Worm (Caenorhabditis elegans): ENCODE measurements around the gene mrp-8.

DNA sequence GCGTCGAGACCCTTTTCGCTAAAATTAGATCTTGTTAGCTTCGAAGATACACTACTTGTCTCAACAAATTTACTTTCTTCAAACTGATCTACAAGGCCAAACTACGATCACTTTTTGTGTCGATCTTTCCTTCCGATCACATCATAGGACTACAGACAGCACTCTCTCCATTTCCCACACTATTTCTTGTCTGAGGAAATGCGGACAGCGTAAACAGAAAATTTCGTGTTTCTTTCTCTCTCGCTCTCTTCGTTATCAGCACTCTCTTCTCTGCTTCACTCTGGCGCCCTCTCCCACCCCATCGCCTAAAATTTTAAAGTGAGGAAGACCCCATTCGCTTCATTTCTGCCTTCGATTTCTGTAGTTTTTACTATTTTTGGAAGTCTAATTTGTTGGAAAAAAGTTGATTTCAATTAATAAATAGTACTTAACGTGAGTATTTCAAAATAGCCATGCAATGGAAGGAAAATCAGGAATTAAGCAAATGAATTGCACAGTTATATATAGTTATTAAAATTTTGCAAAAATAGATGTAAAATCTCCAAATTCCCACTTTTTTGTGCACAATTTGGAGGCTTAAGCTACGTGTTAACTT, 32.5 kb upstream of the mrp-8 start:
- TF ChIP-seq drap-1 (GFP tag; optimal IDR thresholded peaks at IDR 0.05) (no peak), lin-13 (tag; optimal IDR thresholded peaks at IDR 0.05) (no peak), zip-8 (tag; optimal IDR thresholded peaks at IDR 0.05) (no peak), sptf-1 (tag; optimal IDR thresholded peaks at IDR 0.05) (no peak), snpc-4 (tag; optimal IDR thresholded peaks at IDR 0.05) (no peak), ceh-43 (GFP tag; optimal IDR thresholded peaks at IDR 0.05) (no peak), ztf-11 (tag; optimal IDR thresholded peaks at IDR 0.05) (no peak), mab-5 (tag; optimal IDR thresholded peaks at IDR 0.05) (no peak), nhr-76 (tag; optimal IDR thresholded peaks at IDR 0.05) (no peak)
